Worm (Caenorhabditis elegans): Measurements from ENCODE around the gene pkc-2.

DNA sequence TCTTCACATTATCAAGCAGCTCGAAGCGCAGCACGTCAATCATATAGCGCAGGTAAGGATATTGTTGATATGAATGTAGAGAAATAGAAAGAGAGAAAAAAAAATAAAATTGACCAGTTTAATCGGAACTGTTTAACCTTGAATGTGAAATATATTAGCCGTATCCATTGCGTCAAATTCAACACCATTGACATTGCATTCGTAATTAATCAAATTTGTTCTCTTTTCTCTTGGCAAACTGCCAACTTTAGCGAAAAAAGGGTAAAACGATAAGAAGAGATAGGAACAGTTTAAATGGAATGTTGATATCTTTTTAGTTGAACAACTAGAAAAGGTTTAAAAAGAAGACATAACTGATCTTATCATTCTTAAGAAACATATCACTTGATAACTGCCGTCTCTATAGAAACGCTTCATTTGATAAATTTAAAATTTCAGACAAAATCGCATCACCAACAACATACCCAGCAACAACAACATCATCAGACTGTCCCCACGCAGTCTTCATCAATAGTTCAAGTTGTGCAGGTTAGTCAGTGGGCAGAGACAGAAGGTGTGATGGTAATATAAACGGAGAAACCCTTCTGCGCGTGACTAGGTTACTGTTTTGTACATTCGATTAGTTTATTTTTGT is 39.1 kb downstream of the pkc-2 start:
- TF ChIP-seq him-1 (tag; optimal IDR thresholded peaks at IDR 0.05), result no peak
- no peak for TF ChIP-seq W03F9.2 (tag; optimal IDR thresholded peaks at IDR 0.05)
- TF ChIP-seq dao-5 (tag; optimal IDR thresholded peaks at IDR 0.05), result no peak
